Worm (Caenorhabditis elegans) whole organism, midembryonic: ENCODE data around the gene K11D12.7.

ENCODE experiments used
- flt-1 ChIP-seq: fragments of 200-800 bp; sonication (Bioruptor generic); IDR thresholded peaks from 2 replicates; pipeline ENCODE4 v1.3.6; 2022; ENCODE audit warnings: missing genetic modification characterization, missing compliant biosample characterization
- klf-2 ChIP-seq: fragments of 200-800 bp; sonication (Bioruptor generic); conservative IDR thresholded peaks from 2 replicates; pipeline ENCODE4 v1.3.6; 2022; ENCODE audit warnings: missing genetic modification reagents, missing genetic modification characterization, missing compliant biosample characterization
- tab-1 ChIP-seq: fragments of 200-800 bp; sonication (Bioruptor generic); IDR thresholded peaks from 2 replicates; pipeline ENCODE4 v1.3.6; 2022; ENCODE audit warnings: missing genetic modification characterization, missing compliant biosample characterization
- ztf-29 ChIP-seq: fragments of 200-800 bp; sonication (Bioruptor generic); IDR thresholded peaks from 2 replicates; pipeline ENCODE4 v1.3.6; 2022; ENCODE audit warnings: missing genetic modification reagents, missing genetic modification characterization, missing compliant biosample characterization

- TF ChIP-seq tab-1 (GFP tag; lab: Robert Waterston, UW) = no peak
- TF ChIP-seq flt-1 (GFP tag; lab: Robert Waterston, UW) = no peak; the same call in 1 of the 2 replicates
- TF ChIP-seq ztf-29 (GFP tag; lab: Robert Waterston, UW) = peak; percentile 56
- no peak for TF ChIP-seq klf-2 (GFP tag; lab: Robert Waterston, UW)
These were observed 13.2 kb upstream of the K11D12.7 start, which contains the start of the genes pqn-51 and K11D12.14 for ce11 chrV:5049333-5049942.
